Worm (Caenorhabditis elegans) whole organism, L1 larva: Measurements from ENCODE around the gene clec-2.

Experiments used
- F16B12.6 ChIP-seq: fragments of 150-350 bp; optimal IDR thresholded peaks from 2 replicates; lab custom pipeline; 2014; ENCODE audit warnings: missing biosample characterization, missing genetic modification characterization
- aly-2 ChIP-seq: fragments of 150-350 bp; optimal IDR thresholded peaks from 2 replicates; lab custom pipeline; 2014; ENCODE audit warnings: missing biosample characterization, missing genetic modification characterization
- ama-1 ChIP-seq: fragments of 150-350 bp; optimal IDR thresholded peaks from 2 replicates; lab custom pipeline; 2014
- ceh-63 ChIP-seq: fragments of 200-800 bp; sonication (Bioruptor generic); optimal IDR thresholded peaks from 2 replicates; lab custom pipeline; 2018; ENCODE audit warnings: mild to moderate bottlenecking, missing genetic modification characterization, missing compliant biosample characterization
- ceh-8 ChIP-seq: fragments of 200-800 bp; sonication (Bioruptor generic); optimal IDR thresholded peaks from 2 replicates; lab custom pipeline; 2018; ENCODE audit warnings: mild to moderate bottlenecking, missing genetic modification characterization, moderate library complexity, missing compliant biosample characterization
- ceh-88 ChIP-seq: fragments of 200-800 bp; sonication (Bioruptor generic); IDR thresholded peaks from 2 replicates; pipeline ENCODE4 v1.3.6; 2022; ENCODE audit warnings: missing genetic modification characterization, missing compliant biosample characterization
- ceh-90 ChIP-seq: sonication (generic microtip); optimal IDR thresholded peaks from 2 replicates; lab custom pipeline; 2016; ENCODE audit warnings: missing genetic modification characterization, missing compliant biosample characterization
- ces-1 ChIP-seq: fragments of 150-350 bp; optimal IDR thresholded peaks from 2 replicates; lab custom pipeline; 2014; ENCODE audit warnings: missing biosample characterization, missing genetic modification reagents, missing genetic modification characterization
- dpl-1 ChIP-seq, 3 experiments: fragments of 150-350 bp in 2 of 3; sonication (generic microtip) in 1 of 3; optimal IDR thresholded peaks; 2 replicates each; lab custom pipeline; 2014 to 2017; ENCODE audit warnings: missing biosample characterization in 3 of 3, missing genetic modification characterization in 3 of 3, missing genetic modification reagents in 3 of 3
- dsc-1 ChIP-seq: sonication (generic microtip); optimal IDR thresholded peaks from 2 replicates; lab custom pipeline; 2016; ENCODE audit warnings: mild to moderate bottlenecking, missing genetic modification characterization, missing compliant biosample characterization
- efl-1 ChIP-seq, 4 experiments: fragments of 150-350 bp; optimal IDR thresholded peaks in 3 of 4; peaks in 1 of 4; 1 replicate in 1 of 4; 2 replicates in 3 of 4; lab custom pipeline; 2014; ENCODE audit warnings: missing biosample characterization in 2 of 4, missing genetic modification characterization in 2 of 4, missing genetic modification reagents in 2 of 4
- efl-3 ChIP-seq: fragments of 200-800 bp; sonication (Bioruptor generic); optimal IDR thresholded peaks from 2 replicates; lab custom pipeline; 2018; ENCODE audit warnings: mild to moderate bottlenecking, missing genetic modification characterization, missing compliant biosample characterization
- egl-13 ChIP-seq: sonication (generic microtip); optimal IDR thresholded peaks from 2 replicates; lab custom pipeline; 2016; ENCODE audit warnings: missing genotype, missing genetic modification reagents, missing genetic modification characterization, missing compliant biosample characterization
- elt-2 ChIP-seq: sonication (generic microtip); optimal IDR thresholded peaks from 2 replicates; lab custom pipeline; 2016; ENCODE audit warnings: missing genetic modification characterization, mild to moderate bottlenecking, inconsistent platforms, missing compliant biosample characterization, missing genetic modification reagents
- elt-3 ChIP-seq, 6 experiments: fragments of 150-350 bp in 1 of 6; sonication (generic microtip); optimal IDR thresholded peaks; 2 replicates each; lab custom pipeline; 2017 to 2018; ENCODE audit warnings: missing biosample characterization in 6 of 6, missing genetic modification characterization in 6 of 6, inconsistent platforms in 1 of 6
- ets-5 ChIP-seq: fragments of 200-800 bp; sonication (Bioruptor generic); IDR thresholded peaks from 2 replicates; pipeline ENCODE4 v1.3.6; 2022; ENCODE audit warnings: missing genetic modification characterization, missing compliant biosample characterization
- fkh-4 ChIP-seq: sonication (generic microtip); optimal IDR thresholded peaks from 2 replicates; lab custom pipeline; 2016; ENCODE audit warnings: missing compliant biosample characterization, missing genetic modification characterization, borderline replicate concordance
- fos-1 ChIP-seq: fragments of 150-350 bp; optimal IDR thresholded peaks from 2 replicates; lab custom pipeline; 2014; ENCODE audit warnings: missing biosample characterization, missing genetic modification characterization
- hlh-17 ChIP-seq: fragments of 200-800 bp; sonication (Bioruptor generic); optimal IDR thresholded peaks from 2 replicates; lab custom pipeline; 2018; ENCODE audit warnings: missing genetic modification characterization, mild to moderate bottlenecking, missing compliant biosample characterization, moderate library complexity, borderline replicate concordance
- hpl-2 ChIP-seq: fragments of 150-350 bp; optimal IDR thresholded peaks from 2 replicates; lab custom pipeline; 2014; ENCODE audit warnings: missing biosample characterization, missing genetic modification reagents, missing genetic modification characterization
- jun-1 ChIP-seq: fragments of 150-350 bp; optimal IDR thresholded peaks from 2 replicates; lab custom pipeline; 2014; ENCODE audit warnings: missing biosample characterization, missing genetic modification reagents, missing genetic modification characterization
- lin-13 ChIP-seq: fragments of 150-350 bp; optimal IDR thresholded peaks from 2 replicates; lab custom pipeline; 2014; ENCODE audit warnings: missing biosample characterization, missing genetic modification reagents, missing genetic modification characterization
- lin-14 ChIP-seq: fragments of 200-800 bp; sonication (Bioruptor generic); optimal IDR thresholded peaks from 2 replicates; lab custom pipeline; 2018; ENCODE audit warnings: mild to moderate bottlenecking, missing genetic modification characterization, moderate library complexity, missing compliant biosample characterization
- lin-15B ChIP-seq: fragments of 150-350 bp; sonication (generic microtip); optimal IDR thresholded peaks from 3 replicates; lab custom pipeline; 2014; ENCODE audit warnings: missing biosample characterization, missing genetic modification characterization
- lin-35 ChIP-seq, 2 experiments: fragments of 150-350 bp; optimal IDR thresholded peaks; 2 replicates each; lab custom pipeline; 2014; ENCODE audit warnings: missing biosample characterization in 2 of 2, missing genetic modification characterization in 2 of 2, missing genetic modification reagents in 2 of 2
- lin-39 ChIP-seq: fragments of 150-350 bp; optimal IDR thresholded peaks from 2 replicates; lab custom pipeline; 2014; ENCODE audit warnings: missing biosample characterization, missing genetic modification reagents, missing genetic modification characterization
- lir-3 ChIP-seq: sonication (generic microtip); optimal IDR thresholded peaks from 2 replicates; lab custom pipeline; 2016; ENCODE audit warnings: mild to moderate bottlenecking, missing genetic modification characterization, moderate library complexity, missing compliant biosample characterization; ENCODE audit not compliant: poor library complexity
- mdl-1 ChIP-seq, 2 experiments: fragments of 150-350 bp; optimal IDR thresholded peaks; 2 replicates each; lab custom pipeline; 2014 to 2017; ENCODE audit warnings: missing biosample characterization in 2 of 2, missing genetic modification characterization in 2 of 2, inconsistent platforms in 1 of 2
- mep-1 ChIP-seq: fragments of 150-350 bp; optimal IDR thresholded peaks from 2 replicates; lab custom pipeline; 2014; ENCODE audit warnings: missing biosample characterization, missing genetic modification characterization
- nhr-11 ChIP-seq: fragments of 150-350 bp; optimal IDR thresholded peaks from 2 replicates; lab custom pipeline; 2014; ENCODE audit warnings: missing biosample characterization, missing genetic modification characterization
- nhr-12 ChIP-seq: sonication (generic microtip); optimal IDR thresholded peaks from 2 replicates; lab custom pipeline; 2017; ENCODE audit warnings: missing biosample characterization, missing genetic modification characterization
- nhr-20 ChIP-seq: sonication (generic microtip); optimal IDR thresholded peaks from 2 replicates; lab custom pipeline; 2016; ENCODE audit warnings: mild to moderate bottlenecking, missing genetic modification characterization, missing compliant biosample characterization
- nhr-237 ChIP-seq: fragments of 150-350 bp; optimal IDR thresholded peaks from 2 replicates; lab custom pipeline; 2014; ENCODE audit warnings: missing biosample characterization, missing genetic modification characterization
- nhr-28 ChIP-seq: fragments of 150-350 bp; optimal IDR thresholded peaks from 2 replicates; lab custom pipeline; 2014; ENCODE audit warnings: missing biosample characterization, missing genetic modification characterization
- nhr-77 ChIP-seq: fragments of 150-350 bp; optimal IDR thresholded peaks from 2 replicates; lab custom pipeline; 2014; ENCODE audit warnings: missing biosample characterization, missing genetic modification characterization
- pag-3 ChIP-seq: sonication (generic microtip); optimal IDR thresholded peaks from 2 replicates; lab custom pipeline; 2017; ENCODE audit warnings: missing genetic modification characterization, mild to moderate bottlenecking, missing compliant biosample characterization, antibody characterized with exemption, borderline replicate concordance; ENCODE audit not compliant: insufficient read depth
- pax-3 ChIP-seq: fragments of 200-800 bp; sonication (Bioruptor generic); optimal IDR thresholded peaks from 2 replicates; lab custom pipeline; 2018; ENCODE audit warnings: mild to moderate bottlenecking, missing genetic modification characterization, moderate library complexity, missing compliant biosample characterization
- rnt-1 ChIP-seq: sonication (generic microtip); optimal IDR thresholded peaks from 2 replicates; lab custom pipeline; 2016; ENCODE audit warnings: mild to moderate bottlenecking, missing genetic modification characterization, moderate library complexity, missing compliant biosample characterization
- skn-1 ChIP-seq: fragments of 150-350 bp; optimal IDR thresholded peaks from 2 replicates; lab custom pipeline; 2014; ENCODE audit warnings: missing biosample characterization, missing genetic modification characterization
- sox-4 ChIP-seq: sonication (generic microtip); optimal IDR thresholded peaks from 2 replicates; lab custom pipeline; 2016; ENCODE audit warnings: missing genetic modification characterization, missing compliant biosample characterization
- sptf-1 ChIP-seq: fragments of 150-350 bp; optimal IDR thresholded peaks from 2 replicates; lab custom pipeline; 2014; ENCODE audit warnings: missing biosample characterization, missing genetic modification characterization
- sup-37 ChIP-seq: fragments of 200-800 bp; sonication (Bioruptor generic); optimal IDR thresholded peaks from 2 replicates; lab custom pipeline; 2018; ENCODE audit warnings: mild to moderate bottlenecking, missing genetic modification characterization, missing compliant biosample characterization
- swsn-7 ChIP-seq: sonication (generic microtip); optimal IDR thresholded peaks from 2 replicates; lab custom pipeline; 2016; ENCODE audit warnings: missing genetic modification characterization, missing compliant biosample characterization
- tbx-2 ChIP-seq: sonication (generic microtip); optimal IDR thresholded peaks from 2 replicates; lab custom pipeline; 2016; ENCODE audit warnings: missing genetic modification characterization, missing compliant biosample characterization
- tlp-1 ChIP-seq: fragments of 150-350 bp; optimal IDR thresholded peaks from 2 replicates; lab custom pipeline; 2014; ENCODE audit warnings: missing biosample characterization, missing genetic modification characterization
- unc-30 ChIP-seq: sonication (generic microtip); optimal IDR thresholded peaks from 2 replicates; lab custom pipeline; 2017; ENCODE audit warnings: missing biosample characterization, missing genetic modification characterization
- unc-86 ChIP-seq: sonication (generic microtip); optimal IDR thresholded peaks from 2 replicates; lab custom pipeline; 2016; ENCODE audit warnings: missing genetic modification characterization, missing compliant biosample characterization
- unc-98 ChIP-seq: fragments of 200-800 bp; sonication (Bioruptor generic); IDR thresholded peaks from 2 replicates; pipeline ENCODE4 v1.3.6; 2022; ENCODE audit warnings: missing genetic modification characterization, missing compliant biosample characterization
- vab-15 ChIP-seq: sonication (generic microtip); optimal IDR thresholded peaks from 2 replicates; lab custom pipeline; 2017; ENCODE audit warnings: missing genotype, mild to moderate bottlenecking, missing genetic modification characterization, missing compliant biosample characterization
- zag-1 ChIP-seq: fragments of 150-350 bp; optimal IDR thresholded peaks from 2 replicates; lab custom pipeline; 2014; ENCODE audit warnings: missing biosample characterization, missing genetic modification characterization
- ztf-11 ChIP-seq, 2 experiments: sonication (generic microtip); optimal IDR thresholded peaks; 2 replicates each; lab custom pipeline; 2016 to 2017; ENCODE audit warnings: missing genetic modification characterization in 2 of 2, missing biosample characterization in 1 of 2, missing compliant biosample characterization in 1 of 2

Gene clec-2

DNA sequence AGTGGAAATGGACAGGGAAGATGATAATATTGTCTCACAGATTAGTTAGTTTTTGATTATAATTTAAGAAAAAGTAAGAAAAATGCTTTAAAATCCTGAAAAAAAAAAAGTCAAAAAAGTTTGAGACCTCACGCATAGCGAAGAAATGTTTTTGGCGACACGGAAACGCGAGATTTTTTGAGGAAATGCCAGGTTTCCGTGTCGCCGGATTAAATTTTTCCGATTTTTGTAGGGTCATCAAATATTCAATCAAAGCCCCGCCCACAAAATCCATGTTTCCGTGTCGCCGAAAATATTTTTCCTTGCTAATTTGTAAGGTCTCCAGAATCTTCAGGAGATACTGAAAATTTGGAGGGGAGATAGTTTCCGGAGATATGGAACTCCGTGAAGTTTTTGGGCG lies 30.9 kb downstream of the clec-2 start (continued):
- peak; percentile 33 for TF ChIP-seq egl-13
- no peak for TF ChIP-seq nhr-28
- no peak for TF ChIP-seq pag-3
- TF ChIP-seq ces-1 (GFP tag; lab: Kevin White, UChicago), result no peak
- peak; percentile 21 for TF ChIP-seq fkh-4
- no peak for TF ChIP-seq nhr-237 (tag; lab: Kevin White, UChicago)
- TF ChIP-seq vab-15, result no peak
- no peak for TF ChIP-seq skn-1 (tag; lab: Kevin White, UChicago)

ce11 chrII:2991555-2992083 lies 31.6 kb downstream of the clec-2 start, which contains the start of gene K08A2.2:
K08A2.2 (plus strand) TSS chrII:2991605.
- TF ChIP-seq rnt-1 (tag; lab: Kevin White, UChicago), result peak; percentile 51
- peak; percentile 16 for TF ChIP-seq egl-13
- peak; percentile 35 for TF ChIP-seq pax-3
- TF ChIP-seq unc-86 (tag; lab: Kevin White, UChicago), result no peak
- no peak for TF ChIP-seq F16B12.6
- TF ChIP-seq unc-98, result peak; percentile 73
- TF ChIP-seq zag-1 (tag; lab: Kevin White, UChicago), result no peak
- TF ChIP-seq elt-3 (tag; optimal IDR thresholded peaks at IDR 0.05; lab: Kevin White, UChicago), result no peak
- TF ChIP-seq ces-1 (GFP tag; lab: Kevin White, UChicago), result no peak
- TF ChIP-seq hpl-2, result no peak
- no peak for TF ChIP-seq aly-2 (tag; lab: Kevin White, UChicago)
- no peak for TF ChIP-seq nhr-20 (tag; lab: Kevin White, UChicago)
- TF ChIP-seq sup-37 (GFP tag; lab: Kevin White, UChicago), result no peak
- TF ChIP-seq dsc-1 (tag; lab: Kevin White, UChicago), result no peak
- peak; percentile 39 for TF ChIP-seq ceh-90
- no peak for TF ChIP-seq dpl-1 (GFP tag; optimal IDR thresholded peaks at IDR 0.05; lab: Kevin White, UChicago)
- TF ChIP-seq efl-1 (optimal IDR thresholded peaks at IDR 0.05; lab: Kevin White, UChicago), result peak in 1 of 2 experiments; percentile 24
- TF ChIP-seq efl-1 (GFP tag; optimal IDR thresholded peaks at IDR 0.05 in 1 of 2; lab: Kevin White, UChicago), result peak in 1 of 2 experiments; percentile 64
- no peak for TF ChIP-seq ceh-8 (GFP tag; lab: Kevin White, UChicago)
- no peak for TF ChIP-seq nhr-11 (tag; lab: Kevin White, UChicago)
- peak in 1 of 2 experiments; percentile 54 for TF ChIP-seq ztf-11 (tag; optimal IDR thresholded peaks at IDR 0.05; lab: Kevin White, UChicago)
- peak; percentile 28 for TF ChIP-seq elt-2 (tag; lab: Kevin White, UChicago)
- TF ChIP-seq lin-15B (tag; lab: Kevin White, UChicago), result no peak
- no peak for TF ChIP-seq sox-4 (tag; lab: Kevin White, UChicago)
- no peak for TF ChIP-seq fkh-4
- no peak for TF ChIP-seq ets-5 (GFP tag; lab: Robert Waterston, UW)
- TF ChIP-seq ceh-63 (GFP tag; lab: Kevin White, UChicago), result no peak
- TF ChIP-seq nhr-12 (tag; lab: Kevin White, UChicago), result no peak
- no peak for TF ChIP-seq lin-14
- TF ChIP-seq hlh-17 (GFP tag; lab: Kevin White, UChicago), result no peak
- TF ChIP-seq mdl-1 (tag; optimal IDR thresholded peaks at IDR 0.05; lab: Kevin White, UChicago), result no peak
- no peak for TF ChIP-seq nhr-77
- no peak for TF ChIP-seq sptf-1
- no peak for TF ChIP-seq swsn-7
- no peak for TF ChIP-seq mep-1 (tag; lab: Kevin White, UChicago)
- no peak for TF ChIP-seq lin-39 (tag; lab: Kevin White, UChicago)
- no peak for TF ChIP-seq lin-13
- TF ChIP-seq efl-3 (GFP tag; lab: Kevin White, UChicago), result no peak
- TF ChIP-seq lir-3 (tag; lab: Kevin White, UChicago), result peak; percentile 77
- no peak for TF ChIP-seq fos-1 (tag; lab: Kevin White, UChicago)
- no peak for TF ChIP-seq ama-1 (lab: Kevin White, UChicago)
- no peak for TF ChIP-seq lin-35 (GFP tag; optimal IDR thresholded peaks at IDR 0.05; lab: Kevin White, UChicago)
- no peak for TF ChIP-seq unc-30
- peak; percentile 11 for TF ChIP-seq tbx-2
- TF ChIP-seq ceh-88 (GFP tag; lab: Robert Waterston, UW), result no peak
- no peak for TF ChIP-seq tlp-1 (tag; lab: Kevin White, UChicago)
- TF ChIP-seq jun-1, result no peak
